Worm (Caenorhabditis elegans) whole organism, L3 larva: Measurements from ENCODE around the gene C09B9.85.

ENCODE experiments used
- jun-1 ChIP-seq: fragments of 150-350 bp; optimal IDR thresholded peaks from 2 replicates; lab custom pipeline; 2014; ENCODE audit warnings: missing biosample characterization, missing genetic modification reagents, missing genetic modification characterization
- lin-15B ChIP-seq: fragments of 150-350 bp; optimal IDR thresholded peaks from 2 replicates; lab custom pipeline; 2014; ENCODE audit warnings: missing biosample characterization, missing genetic modification characterization
- nhr-237 ChIP-seq: fragments of 150-350 bp; optimal IDR thresholded peaks from 2 replicates; lab custom pipeline; 2014; ENCODE audit warnings: missing biosample characterization, missing genetic modification characterization
- nhr-25 ChIP-seq: sonication (generic microtip); optimal IDR thresholded peaks from 2 replicates; lab custom pipeline; 2017; ENCODE audit warnings: missing biosample characterization, missing genetic modification characterization
- pqm-1 ChIP-seq: fragments of 150-350 bp; optimal IDR thresholded peaks from 2 replicates; lab custom pipeline; 2017; ENCODE audit warnings: missing biosample characterization, missing genetic modification characterization, inconsistent platforms
- unc-62 ChIP-seq: fragments of 150-350 bp; sonication (generic microtip); optimal IDR thresholded peaks from 4 replicates; lab custom pipeline; 2014; ENCODE audit warnings: missing biosample characterization, missing genetic modification reagents, missing genetic modification characterization
- ztf-11 ChIP-seq: fragments of 150-350 bp; optimal IDR thresholded peaks from 2 replicates; lab custom pipeline; 2014; ENCODE audit warnings: missing biosample characterization, missing genetic modification characterization

- TF ChIP-seq nhr-237 (tag; lab: Kevin White, UChicago) = no peak
- TF ChIP-seq unc-62 = no peak
- no peak for TF ChIP-seq nhr-25
- TF ChIP-seq pqm-1 (tag; lab: Kevin White, UChicago) = no peak
- TF ChIP-seq lin-15B (tag; lab: Kevin White, UChicago) = no peak
- TF ChIP-seq ztf-11 (tag; lab: Kevin White, UChicago) = no peak
- TF ChIP-seq jun-1 = no peak
These were observed 11.9 kb upstream of the C09B9.85 start, which contains the start of gene C09B9.1 for ce11 chrIV:5037489-5037888.
